Worm (Caenorhabditis elegans) whole organism, L1 larva: ENCODE results near the gene srd-43.

Experiments used
- aly-2 ChIP-seq: fragments of 150-350 bp; optimal IDR thresholded peaks from 2 replicates; lab custom pipeline; 2014; ENCODE audit warnings: missing biosample characterization, missing genetic modification characterization
- ama-1 ChIP-seq: fragments of 150-350 bp; optimal IDR thresholded peaks from 2 replicates; lab custom pipeline; 2014
- ceh-82 ChIP-seq, 3 experiments: fragments of 150-350 bp in 1 of 3; sonication (generic microtip) in 2 of 3; optimal IDR thresholded peaks; 2 replicates each; lab custom pipeline; 2014 to 2017; ENCODE audit warnings: missing biosample characterization in 3 of 3, missing genetic modification characterization in 3 of 3
- lin-13 ChIP-seq: fragments of 150-350 bp; optimal IDR thresholded peaks from 2 replicates; lab custom pipeline; 2014; ENCODE audit warnings: missing biosample characterization, missing genetic modification reagents, missing genetic modification characterization
- nhr-11 ChIP-seq: fragments of 150-350 bp; optimal IDR thresholded peaks from 2 replicates; lab custom pipeline; 2014; ENCODE audit warnings: missing biosample characterization, missing genetic modification characterization
- nhr-12 ChIP-seq: sonication (generic microtip); optimal IDR thresholded peaks from 2 replicates; lab custom pipeline; 2017; ENCODE audit warnings: missing biosample characterization, missing genetic modification characterization
- nhr-237 ChIP-seq: fragments of 150-350 bp; optimal IDR thresholded peaks from 2 replicates; lab custom pipeline; 2014; ENCODE audit warnings: missing biosample characterization, missing genetic modification characterization
- nhr-28 ChIP-seq: fragments of 150-350 bp; optimal IDR thresholded peaks from 2 replicates; lab custom pipeline; 2014; ENCODE audit warnings: missing biosample characterization, missing genetic modification characterization
- pqm-1 ChIP-seq: sonication (generic microtip); optimal IDR thresholded peaks from 3 replicates; lab custom pipeline; 2017; ENCODE audit warnings: missing biosample characterization, missing genetic modification characterization
- snpc-4 ChIP-seq: fragments of 150-350 bp; optimal IDR thresholded peaks from 2 replicates; lab custom pipeline; 2014; ENCODE audit warnings: missing biosample characterization, missing genetic modification characterization
- unc-86 ChIP-seq: sonication (generic microtip); optimal IDR thresholded peaks from 2 replicates; lab custom pipeline; 2016; ENCODE audit warnings: missing genetic modification characterization, missing compliant biosample characterization

DNA sequence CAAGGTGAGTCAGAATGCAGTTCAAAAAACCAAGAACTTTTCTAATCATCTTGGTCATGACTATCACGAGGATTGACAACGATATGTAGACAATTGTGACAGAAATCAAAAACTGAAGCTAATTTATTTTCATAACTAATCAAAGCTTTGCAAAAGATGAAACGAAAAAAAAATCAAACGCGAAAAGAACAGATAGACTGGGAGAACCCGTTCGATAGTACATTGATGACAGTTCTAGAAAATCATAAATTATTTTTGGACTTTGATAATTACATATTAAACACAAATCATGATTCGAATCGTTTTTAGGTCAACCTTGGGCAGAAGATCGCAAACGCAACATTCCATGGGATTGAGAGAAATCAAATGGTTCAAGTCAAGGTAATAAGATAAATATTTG lies 19.4 kb upstream of the srd-43 start:
- TF ChIP-seq snpc-4 = no peak
- TF ChIP-seq lin-13 (GFP tag; lab: Kevin White, UChicago) = no peak
- TF ChIP-seq nhr-28 (tag; lab: Kevin White, UChicago) = no peak
- TF ChIP-seq ama-1 (lab: Kevin White, UChicago) = no peak
- TF ChIP-seq nhr-237 (tag; lab: Kevin White, UChicago) = no peak
- no peak for TF ChIP-seq ceh-82 (tag; optimal IDR thresholded peaks at IDR 0.05; lab: Kevin White, UChicago)
- TF ChIP-seq aly-2 = no peak
- no peak for TF ChIP-seq unc-86 (tag; lab: Kevin White, UChicago)
- TF ChIP-seq nhr-11 (tag; lab: Kevin White, UChicago) = no peak
- TF ChIP-seq nhr-12 = no peak
- TF ChIP-seq pqm-1 = no peak
